Worm (Caenorhabditis elegans) whole organism, L4 larva: ENCODE data around the gene K06A9.1.

Source experiments
- hif-1 ChIP-seq, 2 experiments: sonication (generic microtip); optimal IDR thresholded peaks; 2 replicates each; lab custom pipeline; 2016 to 2017; ENCODE audit warnings: missing compliant biosample characterization in 2 of 2, missing genetic modification characterization in 2 of 2, missing genetic modification reagents in 2 of 2, missing genotype in 2 of 2, mild to moderate bottlenecking in 1 of 2
- mdl-1 ChIP-seq, 2 experiments: fragments of 150-350 bp in 1 of 2; sonication (generic microtip) in 1 of 2; optimal IDR thresholded peaks; 2 replicates each; lab custom pipeline; 2014 to 2017; ENCODE audit warnings: missing biosample characterization in 2 of 2, missing genetic modification characterization in 2 of 2
- mep-1 ChIP-seq: fragments of 150-350 bp; sonication (generic microtip); optimal IDR thresholded peaks from 3 replicates; lab custom pipeline; 2014; ENCODE audit warnings: missing biosample characterization, missing genetic modification characterization
- nhr-11 ChIP-seq: fragments of 150-350 bp; optimal IDR thresholded peaks from 2 replicates; lab custom pipeline; 2014; ENCODE audit warnings: missing biosample characterization, missing genetic modification characterization
- pha-4 ChIP-seq, 2 experiments: fragments of 150-350 bp in 1 of 2; fragments of 200-800 bp in 1 of 2; sonication (Bioruptor generic) in 1 of 2; IDR thresholded peaks in 1 of 2; optimal IDR thresholded peaks in 1 of 2; 2 replicates each; pipeline versions ENCODE4 v1.3.6 to Lab custom; 2014 to 2022; ENCODE audit warnings: missing genetic modification characterization in 2 of 2, missing genetic modification reagents in 2 of 2, missing biosample characterization in 1 of 2, missing compliant biosample characterization in 1 of 2
- zip-2 ChIP-seq: fragments of 150-350 bp; optimal IDR thresholded peaks from 2 replicates; lab custom pipeline; 2014; ENCODE audit warnings: missing biosample characterization, missing genetic modification characterization

ce11 chrX:1538830-1539229 is 8.5 kb upstream of the K06A9.1 start:
- TF ChIP-seq zip-2 (tag; lab: Kevin White, UChicago) (no peak), hif-1 (tag; optimal IDR thresholded peaks at IDR 0.05; lab: Kevin White, UChicago) (no peak), mdl-1 (tag; optimal IDR thresholded peaks at IDR 0.05; lab: Kevin White, UChicago) (no peak), mep-1 (tag; lab: Kevin White, UChicago) (no peak), nhr-11 (no peak), pha-4 (GFP tag; IDR thresholded peaks at IDR 0.05; lab: Robert Waterston, UW) (no peak), pha-4 (tag; optimal IDR thresholded peaks at IDR 0.05; lab: Kevin White, UChicago) (no peak)
